Fruit fly (Drosophila melanogaster) whole organism, embryonic: ENCODE measurements around the gene CG32188.

Experiments used
- Ada2b ChIP-seq: fragments of 200-800 bp; sonication (Bioruptor generic); IDR thresholded peaks from 2 replicates; pipeline ENCODE4 v1.3.6; 2022; ENCODE audit warnings: missing biosample characterization, missing genetic modification characterization
- Awh ChIP-seq: fragments of 200-800 bp; sonication (Bioruptor generic); IDR thresholded peaks from 2 replicates; pipeline ENCODE4, ENCODE4 v1.3.6; 2022; ENCODE audit warnings: missing biosample characterization, missing genetic modification characterization
- B-H2 ChIP-seq: fragments of 200-800 bp; sonication (Bioruptor generic); optimal IDR thresholded peaks from 2 replicates; lab custom pipeline; 2018; ENCODE audit warnings: missing biosample characterization, mild to moderate bottlenecking, missing genetic modification characterization
- CG10147 ChIP-seq: fragments of 200-800 bp; sonication (Bioruptor generic); optimal IDR thresholded peaks from 2 replicates; lab custom pipeline; 2019; ENCODE audit warnings: missing biosample characterization, mild to moderate bottlenecking, missing genetic modification characterization, moderate library complexity
- CG10462 ChIP-seq: fragments of 200-800 bp; sonication (Bioruptor generic); optimal IDR thresholded peaks from 2 replicates; lab custom pipeline; 2016; ENCODE audit warnings: missing biosample characterization, missing genetic modification characterization
- CG10959 ChIP-seq: fragments of 200-800 bp; sonication (Bioruptor generic); IDR thresholded peaks from 2 replicates; pipeline ENCODE4 v1.3.6; 2022; ENCODE audit warnings: missing biosample characterization, missing genetic modification characterization
- CG11456 ChIP-seq: fragments of 200-800 bp; sonication (Bioruptor generic); IDR thresholded peaks from 3 replicates; pipeline ENCODE4 v1.3.6; 2022; ENCODE audit warnings: missing biosample characterization, missing genetic modification characterization
- CG11504 ChIP-seq: fragments of 200-800 bp; sonication (Bioruptor generic); optimal IDR thresholded peaks from 3 replicates; lab custom pipeline; 2019; ENCODE audit warnings: missing biosample characterization, mild to moderate bottlenecking, missing genetic modification characterization, moderate library complexity
- CG11723 ChIP-seq: fragments of 200-800 bp; sonication (Bioruptor generic); optimal IDR thresholded peaks from 2 replicates; lab custom pipeline; 2017; ENCODE audit warnings: missing biosample characterization, mild to moderate bottlenecking, missing genetic modification characterization
- CG1647 ChIP-seq: fragments of 200-800 bp; sonication (Bioruptor generic); optimal IDR thresholded peaks from 3 replicates; lab custom pipeline; 2016; ENCODE audit warnings: missing biosample characterization, missing genetic modification characterization
- CG1832 ChIP-seq: fragments of 200-800 bp; sonication (Bioruptor generic); optimal IDR thresholded peaks from 2 replicates; lab custom pipeline; 2017; ENCODE audit warnings: missing biosample characterization, mild to moderate bottlenecking, missing genetic modification characterization, inconsistent platforms
- CG18476 ChIP-seq: fragments of 200-800 bp; sonication (Bioruptor generic); optimal IDR thresholded peaks from 2 replicates; lab custom pipeline; 2016; ENCODE audit warnings: missing biosample characterization, mild to moderate bottlenecking, missing genetic modification characterization
- CG4424 ChIP-seq: fragments of 200-800 bp; sonication (Bioruptor generic); optimal IDR thresholded peaks from 3 replicates; lab custom pipeline; 2016; ENCODE audit warnings: missing biosample characterization, missing genetic modification characterization
- CG4707 ChIP-seq: fragments of 200-800 bp; sonication (Bioruptor generic); optimal IDR thresholded peaks from 2 replicates; lab custom pipeline; 2018; ENCODE audit warnings: missing biosample characterization, mild to moderate bottlenecking, missing genetic modification characterization, moderate library complexity
- CG5180 ChIP-seq: fragments of 200-800 bp; sonication (Bioruptor generic); optimal IDR thresholded peaks from 3 replicates; lab custom pipeline; 2017; ENCODE audit warnings: missing biosample characterization, missing genetic modification characterization, mild to moderate bottlenecking, moderate library complexity, missing genetic modification reagents
- CG6175 ChIP-seq: fragments of 200-800 bp; sonication (Bioruptor generic); IDR thresholded peaks from 3 replicates; pipeline ENCODE4 v1.3.6; 2022; ENCODE audit warnings: missing biosample characterization, missing genetic modification characterization
- CG6791 ChIP-seq: fragments of 200-800 bp; sonication (Bioruptor generic); IDR thresholded peaks from 3 replicates; pipeline ENCODE4 v1.3.6; 2022; ENCODE audit warnings: missing biosample characterization, missing genetic modification characterization; ENCODE audit not compliant: partially characterized antibody
- CG7987 ChIP-seq: fragments of 200-800 bp; sonication (Bioruptor generic); optimal IDR thresholded peaks from 2 replicates; lab custom pipeline; 2018; ENCODE audit warnings: missing biosample characterization, mild to moderate bottlenecking, missing genetic modification characterization, moderate library complexity
- CG9797 ChIP-seq: fragments of 200-800 bp; sonication (Bioruptor generic); optimal IDR thresholded peaks from 3 replicates; lab custom pipeline; 2018; ENCODE audit warnings: missing biosample characterization, mild to moderate bottlenecking, missing genetic modification characterization
- D ChIP-seq, 2 experiments: fragments of 200-800 bp in 1 of 2; fragments of >200 bp in 1 of 2; sonication (Bioruptor generic) in 1 of 2; optimal IDR thresholded peaks; 2 replicates in 1 of 2; 3 replicates in 1 of 2; lab custom pipeline; 2017; ENCODE audit warnings: mild to moderate bottlenecking in 1 of 2, missing biosample characterization in 1 of 2, missing genetic modification characterization in 1 of 2, missing genetic modification reagents in 1 of 2
- D19B ChIP-seq: fragments of 200-800 bp; sonication (Bioruptor generic); optimal IDR thresholded peaks from 2 replicates; lab custom pipeline; 2017; ENCODE audit warnings: missing biosample characterization, mild to moderate bottlenecking, missing genetic modification characterization
- Dll ChIP-seq: fragments of 200-800 bp; sonication (Bioruptor generic); IDR thresholded peaks from 4 replicates; pipeline ENCODE4 v1.3.6; 2022; ENCODE audit warnings: missing biosample characterization, missing genetic modification characterization; ENCODE audit not compliant: partially characterized antibody
- Doc3 ChIP-seq: fragments of 200-800 bp; sonication (Bioruptor generic); IDR thresholded peaks from 3 replicates; pipeline ENCODE4 v1.3.6; 2022; ENCODE audit warnings: missing biosample characterization, missing genetic modification characterization; ENCODE audit not compliant: partially characterized antibody
- Ets97D ChIP-seq: fragments of 200-800 bp; sonication (Bioruptor generic); optimal IDR thresholded peaks from 3 replicates; lab custom pipeline; 2016; ENCODE audit warnings: missing biosample characterization, missing genetic modification characterization
- GATAe ChIP-seq: fragments of 200-800 bp; sonication (Bioruptor generic); conservative IDR thresholded peaks from 2 replicates; pipeline ENCODE4 v1.3.6; 2022; ENCODE audit warnings: missing biosample characterization, missing genetic modification characterization
- HHEX ChIP-seq: fragments of 200-800 bp; sonication (Bioruptor generic); optimal IDR thresholded peaks from 3 replicates; lab custom pipeline; 2017; ENCODE audit warnings: missing biosample characterization, mild to moderate bottlenecking, missing genetic modification characterization, missing genetic modification reagents
- MESR4 ChIP-seq: fragments of 200-800 bp; sonication (Bioruptor generic); optimal IDR thresholded peaks from 2 replicates; lab custom pipeline; 2018; ENCODE audit warnings: missing biosample characterization, mild to moderate bottlenecking, missing genetic modification characterization, moderate library complexity
- NC2β ChIP-seq: fragments of 200-800 bp; sonication (Bioruptor generic); optimal IDR thresholded peaks from 2 replicates; lab custom pipeline; 2016; ENCODE audit warnings: missing biosample characterization, missing genetic modification characterization
- Ptx1 ChIP-seq: fragments of 200-800 bp; sonication (Bioruptor generic); IDR thresholded peaks from 2 replicates; pipeline ENCODE4 v1.3.6; 2022; ENCODE audit warnings: missing biosample characterization, missing genetic modification characterization
- az2 ChIP-seq: fragments of 200-800 bp; sonication (Bioruptor generic); optimal IDR thresholded peaks from 3 replicates; lab custom pipeline; 2016; ENCODE audit warnings: missing biosample characterization, missing genetic modification characterization
- cato ChIP-seq: fragments of 200-800 bp; sonication (Bioruptor generic); optimal IDR thresholded peaks from 2 replicates; lab custom pipeline; 2016; ENCODE audit warnings: missing biosample characterization, missing genetic modification characterization, borderline replicate concordance
- dan ChIP-seq: fragments of 200-800 bp; sonication (Bioruptor generic); IDR thresholded peaks from 2 replicates; pipeline ENCODE4 v1.3.6; 2022; ENCODE audit warnings: missing biosample characterization, missing genetic modification characterization
- dati ChIP-seq: fragments of 200-800 bp; sonication (Bioruptor generic); IDR thresholded peaks from 2 replicates; pipeline ENCODE4 v1.3.6; 2022; ENCODE audit warnings: missing biosample characterization, missing genetic modification characterization
- en ChIP-seq: fragments of 200-800 bp; sonication (Bioruptor generic); optimal IDR thresholded peaks from 2 replicates; lab custom pipeline; 2016; ENCODE audit warnings: missing biosample characterization, missing genetic modification characterization
- esg ChIP-seq: fragments of 200-800 bp; sonication (Bioruptor generic); conservative IDR thresholded peaks from 2 replicates; pipeline ENCODE4 v1.3.6; 2022; ENCODE audit warnings: missing biosample characterization, missing genetic modification characterization
- fd96Cb ChIP-seq: fragments of 200-800 bp; sonication (Bioruptor generic); optimal IDR thresholded peaks from 2 replicates; lab custom pipeline; 2018; ENCODE audit warnings: missing biosample characterization, mild to moderate bottlenecking, missing genetic modification characterization, moderate library complexity
- fu2 ChIP-seq: fragments of 200-800 bp; sonication (Bioruptor generic); optimal IDR thresholded peaks from 2 replicates; lab custom pipeline; 2016; ENCODE audit warnings: missing biosample characterization, missing genetic modification characterization
- klu ChIP-seq: fragments of 200-800 bp; sonication (Bioruptor generic); IDR thresholded peaks from 2 replicates; pipeline ENCODE4 v1.3.6; 2022; ENCODE audit warnings: missing biosample characterization, missing genetic modification characterization
- nerfin-1 ChIP-seq: fragments of 200-800 bp; sonication (Bioruptor generic); optimal IDR thresholded peaks from 3 replicates; lab custom pipeline; 2019; ENCODE audit warnings: missing biosample characterization, mild to moderate bottlenecking, missing genetic modification characterization, moderate library complexity
- oc ChIP-seq: fragments of 200-800 bp; sonication (Bioruptor generic); optimal IDR thresholded peaks from 2 replicates; lab custom pipeline; 2018; ENCODE audit warnings: missing biosample characterization, mild to moderate bottlenecking, missing genetic modification characterization, moderate library complexity
- phol ChIP-seq: fragments of 200-800 bp; sonication (Bioruptor generic); optimal IDR thresholded peaks from 3 replicates; lab custom pipeline; 2018; ENCODE audit warnings: missing biosample characterization, mild to moderate bottlenecking, missing genetic modification characterization, moderate library complexity
- pita ChIP-seq: fragments of 200-800 bp; sonication (Bioruptor generic); optimal IDR thresholded peaks from 2 replicates; lab custom pipeline; 2017; ENCODE audit warnings: missing biosample characterization, mild to moderate bottlenecking, missing genetic modification characterization
- prd ChIP-seq, 3 experiments: fragments of >200 bp in 2 of 3; fragments of 200-800 bp in 1 of 3; sonication (Bioruptor generic) in 1 of 3; optimal IDR thresholded peaks in 2 of 3; IDR thresholded peaks in 1 of 3; 2 replicates in 2 of 3; 3 replicates in 1 of 3; pipeline versions ENCODE4 v1.3.6 to Lab custom; 2017 to 2022; ENCODE audit warnings: missing biosample characterization in 1 of 3, missing genetic modification characterization in 1 of 3
- repo ChIP-seq: fragments of 200-800 bp; sonication (Bioruptor generic); optimal IDR thresholded peaks from 2 replicates; lab custom pipeline; 2016; ENCODE audit warnings: missing biosample characterization, missing genetic modification characterization
- sens-2 ChIP-seq: fragments of 200-800 bp; sonication (Bioruptor generic); IDR thresholded peaks from 2 replicates; pipeline ENCODE4 v1.3.6; 2022; ENCODE audit warnings: missing biosample characterization, missing genetic modification characterization
- tll ChIP-seq, 2 experiments: fragments of 200-800 bp in 1 of 2; fragments of >200 bp in 1 of 2; sonication (Bioruptor generic) in 1 of 2; optimal IDR thresholded peaks; 2 replicates each; lab custom pipeline; 2017 to 2019; ENCODE audit warnings: missing biosample characterization in 2 of 2, missing genetic modification characterization in 2 of 2, mild to moderate bottlenecking in 1 of 2, moderate library complexity in 1 of 2
- wdn ChIP-seq: fragments of 200-800 bp; sonication (Bioruptor generic); IDR thresholded peaks from 2 replicates; pipeline ENCODE4 v1.3.6; 2022; ENCODE audit warnings: missing biosample characterization, missing genetic modification characterization

Gene CG32188

DNA sequence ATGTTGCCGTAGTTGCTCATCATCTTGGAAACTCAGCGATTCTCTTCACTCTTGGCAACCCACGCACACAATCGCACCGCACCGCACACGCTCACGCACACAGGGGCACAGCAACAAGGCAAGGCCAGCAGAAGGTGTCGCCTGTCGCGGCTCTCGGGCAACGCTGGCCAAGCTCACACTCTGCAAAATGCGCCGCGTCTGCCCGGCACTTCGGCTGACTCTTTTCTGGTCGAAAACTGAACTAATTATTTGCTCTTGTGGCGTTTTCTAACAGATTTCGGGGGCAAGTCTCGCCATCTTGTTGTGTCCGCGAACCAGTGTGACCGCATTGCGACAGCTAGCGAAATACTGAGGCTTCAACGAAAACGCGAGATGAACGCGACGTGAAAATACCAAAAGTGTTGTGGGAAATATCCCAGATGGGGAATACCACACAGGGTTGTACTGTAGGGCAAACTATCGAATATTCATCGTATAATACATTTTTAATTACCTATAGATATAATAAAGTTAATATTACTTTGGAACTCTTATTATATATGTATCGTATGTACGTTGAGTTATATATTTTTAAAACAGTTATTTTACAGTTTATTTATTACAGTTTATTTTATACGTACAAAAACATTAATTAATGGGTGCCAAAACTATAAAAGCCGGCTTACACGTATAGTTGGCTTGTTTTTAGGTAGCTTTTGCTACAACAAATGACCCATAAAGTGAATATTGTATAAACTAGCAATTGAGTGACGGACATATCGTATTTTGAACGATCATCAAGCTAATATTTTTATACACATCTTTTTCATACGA, 12.9 kb upstream of the CG32188 start, which contains the start of the genes MED19 and CG7430 (continued):
- TF ChIP-seq GATAe (no peak), fu2 (no peak), CG6175 (GFP tag; lab: Robert Waterston, UW) (no peak), CG9797 (GFP tag; lab: Kevin White, UChicago) (peak; percentile 88), D (optimal IDR thresholded peaks at IDR 0.05; lab: Kevin White, UChicago) (no peak), D (GFP tag; optimal IDR thresholded peaks at IDR 0.05; lab: Kevin White, UChicago) (no peak), repo (peak; percentile 28), sens-2 (GFP tag; lab: Robert Waterston, UW) (no peak), oc (tag; lab: Kevin White, UChicago) (no peak), tll (GFP tag; optimal IDR thresholded peaks at IDR 0.05; lab: Kevin White, UChicago) (peak in 1 of 2 experiments; percentile 25), prd (optimal IDR thresholded peaks at IDR 0.05; lab: Kevin White, UChicago) (no peak), prd (GFP tag; IDR thresholded peaks at IDR 0.05; lab: Robert Waterston, UW) (no peak), nerfin-1 (tag; lab: Kevin White, UChicago) (peak; percentile 32), en (GFP tag; lab: Kevin White, UChicago) (no peak), Ptx1 (GFP tag; lab: Robert Waterston, UW) (peak; percentile 17; the same call in 1 of the 2 replicates), CG11456 (GFP tag; lab: Robert Waterston, UW) (no peak), CG18476 (GFP tag; lab: Kevin White, UChicago) (no peak), MESR4 (GFP tag; lab: Kevin White, UChicago) (peak; percentile 100), CG5180 (GFP tag; lab: Kevin White, UChicago) (no peak), cato (GFP tag; lab: Kevin White, UChicago) (no peak), CG1647 (GFP tag; lab: Kevin White, UChicago) (no peak), CG6791 (GFP tag; lab: Robert Waterston, UW) (peak; percentile 66), NC2β (GFP tag; lab: Kevin White, UChicago) (no peak), CG1832 (GFP tag; lab: Kevin White, UChicago) (no peak), pita (GFP tag; lab: Kevin White, UChicago) (no peak), fd96Cb (tag; lab: Kevin White, UChicago) (no peak), Ets97D (GFP tag; lab: Kevin White, UChicago) (peak; percentile 72), esg (GFP tag; lab: Robert Waterston, UW) (no peak), dati (GFP tag; lab: Robert Waterston, UW) (no peak), Dll (no peak; the same call in 1 of the 4 replicates), klu (GFP tag; lab: Robert Waterston, UW) (no peak), wdn (no peak), Awh (GFP tag; lab: Robert Waterston, UW) (no peak), CG7987 (GFP tag; lab: Kevin White, UChicago) (peak; percentile 45), CG11504 (no peak), CG10462 (GFP tag; lab: Kevin White, UChicago) (no peak), Doc3 (GFP tag; lab: Robert Waterston, UW) (peak; percentile 17; the same call in 2 of the 3 replicates), phol (tag; lab: Kevin White, UChicago) (peak; percentile 98), dan (GFP tag; lab: Robert Waterston, UW) (no peak), az2 (GFP tag; lab: Kevin White, UChicago) (no peak), CG4707 (GFP tag; lab: Kevin White, UChicago) (no peak), Ada2b (GFP tag; lab: Robert Waterston, UW) (no peak), D19B (GFP tag; lab: Kevin White, UChicago) (no peak), HHEX (GFP tag; lab: Kevin White, UChicago) (peak; percentile 2), CG4424 (GFP tag; lab: Kevin White, UChicago) (peak; percentile 9), B-H2 (GFP tag; lab: Kevin White, UChicago) (no peak), CG10147 (GFP tag; lab: Kevin White, UChicago) (peak; percentile 27), CG11723 (no peak), CG10959 (no peak)
